Worm (Caenorhabditis elegans) whole organism, mixed stage, embryonic: Measurements from ENCODE around the gene C33D9.10.

Experiments used
- M03D4.4 ChIP-seq: sonication (generic microtip); optimal IDR thresholded peaks from 2 replicates; lab custom pipeline; 2017; ENCODE audit warnings: mild to moderate bottlenecking, missing genetic modification characterization, missing compliant biosample characterization
- blmp-1 ChIP-seq: fragments of 150-350 bp; optimal IDR thresholded peaks from 2 replicates; lab custom pipeline; 2014; ENCODE audit warnings: missing biosample characterization, missing genetic modification characterization
- elt-1 ChIP-seq: sonication (generic microtip); optimal IDR thresholded peaks from 2 replicates; lab custom pipeline; 2017; ENCODE audit warnings: missing genetic modification characterization, mild to moderate bottlenecking, missing compliant biosample characterization, antibody characterized with exemption, moderate library complexity, borderline replicate concordance; ENCODE audit not compliant: insufficient read depth
- elt-3 ChIP-seq: fragments of 150-350 bp; optimal IDR thresholded peaks from 2 replicates; lab custom pipeline; 2014; ENCODE audit warnings: missing biosample characterization, missing genetic modification characterization
- hlh-1 ChIP-seq: fragments of 150-350 bp; optimal IDR thresholded peaks from 2 replicates; lab custom pipeline; 2014; ENCODE audit warnings: missing biosample characterization, missing genetic modification reagents, missing genetic modification characterization
- nhr-12 ChIP-seq: fragments of 150-350 bp; optimal IDR thresholded peaks from 2 replicates; lab custom pipeline; 2014; ENCODE audit warnings: missing biosample characterization, missing genetic modification characterization
- nhr-76 ChIP-seq: sonication (generic microtip); optimal IDR thresholded peaks from 2 replicates; lab custom pipeline; 2017; ENCODE audit warnings: missing biosample characterization, missing genetic modification characterization
- pha-4 ChIP-seq: fragments of 150-350 bp; optimal IDR thresholded peaks from 2 replicates; lab custom pipeline; 2018; ENCODE audit warnings: missing biosample characterization, missing genetic modification reagents, missing genetic modification characterization
- snpc-4 ChIP-seq: fragments of 150-350 bp; optimal IDR thresholded peaks from 2 replicates; lab custom pipeline; 2014; ENCODE audit warnings: missing biosample characterization, missing genetic modification characterization
- unc-62 ChIP-seq: fragments of 150-350 bp; optimal IDR thresholded peaks from 2 replicates; lab custom pipeline; 2014; ENCODE audit warnings: missing biosample characterization, missing genetic modification reagents, missing genetic modification characterization

DNA sequence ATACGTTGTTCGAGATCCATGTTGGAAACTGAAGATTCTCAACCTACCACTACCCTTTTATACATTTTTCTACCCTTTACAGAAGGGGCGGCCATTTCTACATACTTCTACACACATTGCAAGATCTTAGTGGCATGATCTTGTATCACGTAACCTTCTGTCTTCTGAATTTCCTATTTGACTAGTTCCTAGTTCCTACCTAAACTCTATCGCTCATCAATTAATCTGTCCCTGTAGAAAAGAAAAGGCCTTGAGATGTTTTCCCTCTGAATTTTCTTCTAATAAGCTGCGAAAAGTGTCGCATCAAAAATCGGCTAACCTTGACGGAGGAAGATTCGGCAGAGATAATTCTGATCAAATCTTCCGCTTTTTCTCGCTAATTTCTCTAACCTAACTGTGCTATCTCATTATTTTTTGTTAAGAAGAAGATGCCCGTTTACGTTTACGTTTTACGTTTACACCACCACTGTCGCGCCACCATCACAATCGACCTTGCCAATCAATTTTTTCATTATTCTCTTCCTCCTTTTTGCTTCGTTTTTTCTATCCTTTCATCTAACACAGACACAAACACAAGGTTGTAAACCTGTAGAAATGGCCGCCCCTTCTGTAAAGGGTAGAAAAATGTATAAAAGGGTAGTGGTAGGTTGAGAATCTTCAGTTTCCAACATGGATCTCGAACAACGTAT is 36.3 kb upstream of the C33D9.10 start, which contains the start of the genes col-117 and col-3:
- no peak for TF ChIP-seq nhr-12 (tag; lab: Kevin White, UChicago)
- no peak for TF ChIP-seq unc-62 (GFP tag; lab: Kevin White, UChicago)
- no peak for TF ChIP-seq snpc-4 (tag; lab: Kevin White, UChicago)
- TF ChIP-seq blmp-1 (tag; lab: Kevin White, UChicago), result no peak
- no peak for TF ChIP-seq pha-4 (tag; lab: Kevin White, UChicago)
- no peak for TF ChIP-seq elt-3 (tag; lab: Kevin White, UChicago)
- no peak for TF ChIP-seq hlh-1 (tag; lab: Kevin White, UChicago)
- TF ChIP-seq nhr-76 (tag; lab: Kevin White, UChicago), result no peak
- TF ChIP-seq M03D4.4, result no peak
- peak; percentile 77 for TF ChIP-seq elt-1 (tag; lab: Kevin White, UChicago)
